Worm (Caenorhabditis elegans) whole organism, L1 larva: ENCODE measurements around the gene hal-3.

Experiments used
- C04F5.9 ChIP-seq: sonication (generic microtip); optimal IDR thresholded peaks from 2 replicates; lab custom pipeline; 2016; ENCODE audit warnings: missing genetic modification characterization, missing compliant biosample characterization
- C16A3.4 ChIP-seq: fragments of 150-350 bp; optimal IDR thresholded peaks from 2 replicates; lab custom pipeline; 2014; ENCODE audit warnings: missing biosample characterization, missing genetic modification characterization
- C34B4.2 ChIP-seq: sonication (generic microtip); optimal IDR thresholded peaks from 2 replicates; lab custom pipeline; 2017; ENCODE audit warnings: mild to moderate bottlenecking, missing genetic modification characterization, missing compliant biosample characterization
- Y116A8C.19 ChIP-seq: sonication (generic microtip); optimal IDR thresholded peaks from 2 replicates; lab custom pipeline; 2016; ENCODE audit warnings: missing compliant biosample characterization, missing genetic modification characterization, borderline replicate concordance
- aha-1 ChIP-seq: fragments of 150-350 bp; optimal IDR thresholded peaks from 2 replicates; lab custom pipeline; 2014; ENCODE audit warnings: missing biosample characterization, missing genetic modification characterization
- aly-2 ChIP-seq: fragments of 150-350 bp; optimal IDR thresholded peaks from 2 replicates; lab custom pipeline; 2014; ENCODE audit warnings: missing biosample characterization, missing genetic modification characterization
- ceh-63 ChIP-seq: fragments of 200-800 bp; sonication (Bioruptor generic); optimal IDR thresholded peaks from 2 replicates; lab custom pipeline; 2018; ENCODE audit warnings: mild to moderate bottlenecking, missing genetic modification characterization, missing compliant biosample characterization
- ceh-88 ChIP-seq: fragments of 200-800 bp; sonication (Bioruptor generic); IDR thresholded peaks from 2 replicates; pipeline ENCODE4 v1.3.6; 2022; ENCODE audit warnings: missing genetic modification characterization, missing compliant biosample characterization
- ces-1 ChIP-seq: fragments of 150-350 bp; optimal IDR thresholded peaks from 2 replicates; lab custom pipeline; 2014; ENCODE audit warnings: missing biosample characterization, missing genetic modification reagents, missing genetic modification characterization
- efl-1 ChIP-seq, 4 experiments: fragments of 150-350 bp; optimal IDR thresholded peaks in 3 of 4; peaks in 1 of 4; 1 replicate in 1 of 4; 2 replicates in 3 of 4; lab custom pipeline; 2014; ENCODE audit warnings: missing biosample characterization in 2 of 4, missing genetic modification characterization in 2 of 4, missing genetic modification reagents in 2 of 4
- egl-13 ChIP-seq: sonication (generic microtip); optimal IDR thresholded peaks from 2 replicates; lab custom pipeline; 2016; ENCODE audit warnings: missing genotype, missing genetic modification reagents, missing genetic modification characterization, missing compliant biosample characterization
- elt-2 ChIP-seq: sonication (generic microtip); optimal IDR thresholded peaks from 2 replicates; lab custom pipeline; 2016; ENCODE audit warnings: missing genetic modification characterization, mild to moderate bottlenecking, inconsistent platforms, missing compliant biosample characterization, missing genetic modification reagents
- elt-3 ChIP-seq, 6 experiments: fragments of 150-350 bp in 1 of 6; sonication (generic microtip); optimal IDR thresholded peaks; 2 replicates each; lab custom pipeline; 2017 to 2018; ENCODE audit warnings: missing biosample characterization in 6 of 6, missing genetic modification characterization in 6 of 6, inconsistent platforms in 1 of 6
- ets-5 ChIP-seq: fragments of 200-800 bp; sonication (Bioruptor generic); IDR thresholded peaks from 2 replicates; pipeline ENCODE4 v1.3.6; 2022; ENCODE audit warnings: missing genetic modification characterization, missing compliant biosample characterization
- grh-1 ChIP-seq: fragments of 200-800 bp; sonication (Bioruptor generic); IDR thresholded peaks from 2 replicates; pipeline ENCODE4 v1.3.6; 2022; ENCODE audit warnings: missing genetic modification reagents, missing genetic modification characterization, missing compliant biosample characterization
- hlh-17 ChIP-seq: fragments of 200-800 bp; sonication (Bioruptor generic); optimal IDR thresholded peaks from 2 replicates; lab custom pipeline; 2018; ENCODE audit warnings: missing genetic modification characterization, mild to moderate bottlenecking, missing compliant biosample characterization, moderate library complexity, borderline replicate concordance
- hpl-2 ChIP-seq: fragments of 150-350 bp; optimal IDR thresholded peaks from 2 replicates; lab custom pipeline; 2014; ENCODE audit warnings: missing biosample characterization, missing genetic modification reagents, missing genetic modification characterization
- irx-1 ChIP-seq: sonication (generic microtip); optimal IDR thresholded peaks from 2 replicates; lab custom pipeline; 2016; ENCODE audit warnings: missing genetic modification characterization, missing compliant biosample characterization
- jun-1 ChIP-seq: fragments of 150-350 bp; optimal IDR thresholded peaks from 2 replicates; lab custom pipeline; 2014; ENCODE audit warnings: missing biosample characterization, missing genetic modification reagents, missing genetic modification characterization
- lin-13 ChIP-seq: fragments of 150-350 bp; optimal IDR thresholded peaks from 2 replicates; lab custom pipeline; 2014; ENCODE audit warnings: missing biosample characterization, missing genetic modification reagents, missing genetic modification characterization
- lin-14 ChIP-seq: fragments of 200-800 bp; sonication (Bioruptor generic); optimal IDR thresholded peaks from 2 replicates; lab custom pipeline; 2018; ENCODE audit warnings: mild to moderate bottlenecking, missing genetic modification characterization, moderate library complexity, missing compliant biosample characterization
- lin-15B ChIP-seq: fragments of 150-350 bp; sonication (generic microtip); optimal IDR thresholded peaks from 3 replicates; lab custom pipeline; 2014; ENCODE audit warnings: missing biosample characterization, missing genetic modification characterization
- lin-35 ChIP-seq, 2 experiments: fragments of 150-350 bp; optimal IDR thresholded peaks; 2 replicates each; lab custom pipeline; 2014; ENCODE audit warnings: missing biosample characterization in 2 of 2, missing genetic modification characterization in 2 of 2, missing genetic modification reagents in 2 of 2
- lsy-2 ChIP-seq, 2 experiments: fragments of 150-350 bp; optimal IDR thresholded peaks; 2 replicates each; lab custom pipeline; 2014; ENCODE audit warnings: missing biosample characterization in 2 of 2, missing genetic modification characterization in 2 of 2
- mef-2 ChIP-seq: fragments of 150-350 bp; optimal IDR thresholded peaks from 2 replicates; lab custom pipeline; 2014; ENCODE audit warnings: missing biosample characterization, missing genetic modification characterization
- nhr-11 ChIP-seq: fragments of 150-350 bp; optimal IDR thresholded peaks from 2 replicates; lab custom pipeline; 2014; ENCODE audit warnings: missing biosample characterization, missing genetic modification characterization
- nhr-12 ChIP-seq: sonication (generic microtip); optimal IDR thresholded peaks from 2 replicates; lab custom pipeline; 2017; ENCODE audit warnings: missing biosample characterization, missing genetic modification characterization
- nhr-19 ChIP-seq: fragments of 200-800 bp; sonication (Bioruptor generic); conservative IDR thresholded peaks from 2 replicates; pipeline ENCODE4 v1.3.6; 2022; ENCODE audit warnings: missing genetic modification characterization, missing compliant biosample characterization
- nhr-20 ChIP-seq: sonication (generic microtip); optimal IDR thresholded peaks from 2 replicates; lab custom pipeline; 2016; ENCODE audit warnings: mild to moderate bottlenecking, missing genetic modification characterization, missing compliant biosample characterization
- nhr-28 ChIP-seq: fragments of 150-350 bp; optimal IDR thresholded peaks from 2 replicates; lab custom pipeline; 2014; ENCODE audit warnings: missing biosample characterization, missing genetic modification characterization
- nhr-47 ChIP-seq: sonication (generic microtip); optimal IDR thresholded peaks from 2 replicates; lab custom pipeline; 2016; ENCODE audit warnings: mild to moderate bottlenecking, missing genetic modification characterization, moderate library complexity, missing compliant biosample characterization
- nhr-71 ChIP-seq: sonication (generic microtip); optimal IDR thresholded peaks from 2 replicates; lab custom pipeline; 2016; ENCODE audit warnings: mild to moderate bottlenecking, missing genetic modification characterization, moderate library complexity, missing compliant biosample characterization
- nhr-76 ChIP-seq: sonication (generic microtip); optimal IDR thresholded peaks from 2 replicates; lab custom pipeline; 2017; ENCODE audit warnings: missing biosample characterization, missing genetic modification characterization
- nhr-77 ChIP-seq: fragments of 150-350 bp; optimal IDR thresholded peaks from 2 replicates; lab custom pipeline; 2014; ENCODE audit warnings: missing biosample characterization, missing genetic modification characterization
- nhr-90 ChIP-seq: sonication (generic microtip); optimal IDR thresholded peaks from 2 replicates; lab custom pipeline; 2016; ENCODE audit warnings: mild to moderate bottlenecking, missing genetic modification characterization, missing compliant biosample characterization; ENCODE audit not compliant: poor library complexity
- rnt-1 ChIP-seq: sonication (generic microtip); optimal IDR thresholded peaks from 2 replicates; lab custom pipeline; 2016; ENCODE audit warnings: mild to moderate bottlenecking, missing genetic modification characterization, moderate library complexity, missing compliant biosample characterization
- skn-1 ChIP-seq: fragments of 150-350 bp; optimal IDR thresholded peaks from 2 replicates; lab custom pipeline; 2014; ENCODE audit warnings: missing biosample characterization, missing genetic modification characterization
- snpc-4 ChIP-seq: fragments of 150-350 bp; optimal IDR thresholded peaks from 2 replicates; lab custom pipeline; 2014; ENCODE audit warnings: missing biosample characterization, missing genetic modification characterization
- snu-23 ChIP-seq: sonication (generic microtip); optimal IDR thresholded peaks from 2 replicates; lab custom pipeline; 2016; ENCODE audit warnings: missing genetic modification characterization, missing compliant biosample characterization
- zip-4 ChIP-seq: fragments of 200-800 bp; sonication (Bioruptor generic); optimal IDR thresholded peaks from 2 replicates; lab custom pipeline; 2018; ENCODE audit warnings: mild to moderate bottlenecking, missing genetic modification characterization, moderate library complexity, missing compliant biosample characterization
- ztf-11 ChIP-seq, 2 experiments: sonication (generic microtip); optimal IDR thresholded peaks; 2 replicates each; lab custom pipeline; 2016 to 2017; ENCODE audit warnings: missing genetic modification characterization in 2 of 2, missing biosample characterization in 1 of 2, missing compliant biosample characterization in 1 of 2
- ztf-4 ChIP-seq: fragments of 150-350 bp; optimal IDR thresholded peaks from 2 replicates; lab custom pipeline; 2014; ENCODE audit warnings: missing biosample characterization, missing genetic modification characterization

Gene hal-3

ce11 chrII:9644940-9645634, 28.2 kb upstream of the hal-3 start (continued):
- TF ChIP-seq ceh-88 (no peak), grh-1 (GFP tag; lab: Robert Waterston, UW) (no peak), snpc-4 (no peak), C04F5.9 (tag; lab: Kevin White, UChicago) (no peak), ztf-4 (tag; lab: Kevin White, UChicago) (no peak), ets-5 (GFP tag; lab: Robert Waterston, UW) (no peak), mef-2 (no peak), Y116A8C.19 (tag; lab: Kevin White, UChicago) (no peak), lin-14 (GFP tag; lab: Kevin White, UChicago) (peak; percentile 50), nhr-71 (tag; lab: Kevin White, UChicago) (no peak), snu-23 (GFP tag; lab: Kevin White, UChicago) (no peak), ztf-11 (tag; optimal IDR thresholded peaks at IDR 0.05; lab: Kevin White, UChicago) (no peak), lin-13 (GFP tag; lab: Kevin White, UChicago) (no peak), nhr-12 (tag; lab: Kevin White, UChicago) (no peak), nhr-90 (tag; lab: Kevin White, UChicago) (no peak), ceh-63 (GFP tag; lab: Kevin White, UChicago) (no peak), efl-1 (optimal IDR thresholded peaks at IDR 0.05; lab: Kevin White, UChicago) (no peak), efl-1 (GFP tag; optimal IDR thresholded peaks at IDR 0.05 in 1 of 2; lab: Kevin White, UChicago) (no peak), aly-2 (tag; lab: Kevin White, UChicago) (no peak), C34B4.2 (tag; lab: Kevin White, UChicago) (no peak), elt-2 (tag; lab: Kevin White, UChicago) (no peak), skn-1 (tag; lab: Kevin White, UChicago) (no peak), aha-1 (tag; lab: Kevin White, UChicago) (no peak), egl-13 (tag; lab: Kevin White, UChicago) (no peak), nhr-19 (GFP tag; lab: Robert Waterston, UW) (no peak), nhr-28 (no peak)
- TF ChIP-seq, all 84 proteins: peak for 6

DNA sequence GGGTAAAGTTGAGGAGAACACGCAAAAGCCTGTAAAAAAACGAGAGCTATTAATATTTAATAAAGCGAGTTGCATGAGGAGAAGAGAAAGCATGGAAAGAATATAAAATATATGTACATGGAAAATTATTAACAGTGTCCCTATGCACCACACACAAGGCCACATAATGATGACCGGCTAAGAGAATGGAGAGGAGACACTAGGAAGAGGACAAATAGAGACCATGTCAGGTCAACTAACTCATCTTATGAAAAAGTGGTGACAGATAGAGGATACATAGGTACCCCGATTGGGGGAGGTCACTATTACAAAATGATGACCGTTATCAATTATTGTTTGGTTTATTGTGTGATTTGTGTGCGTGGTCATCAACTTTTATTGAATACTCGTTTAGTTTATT, 27.5 kb upstream of the hal-3 start, which contains the start of gene fzr-1:
Gene fzr-1, minus strand, starts transcription at position 29 of the 400 bp plus-strand sequence.
- TF ChIP-seq zip-4 (GFP tag; lab: Kevin White, UChicago) (no peak), nhr-77 (no peak), nhr-71 (tag; lab: Kevin White, UChicago) (no peak), snpc-4 (no peak), lin-35 (GFP tag; optimal IDR thresholded peaks at IDR 0.05; lab: Kevin White, UChicago) (no peak), jun-1 (tag; lab: Kevin White, UChicago) (no peak), C16A3.4 (tag; lab: Kevin White, UChicago) (no peak), nhr-76 (no peak), nhr-20 (tag; lab: Kevin White, UChicago) (no peak), mef-2 (no peak), rnt-1 (tag; lab: Kevin White, UChicago) (no peak), elt-2 (tag; lab: Kevin White, UChicago) (no peak), hpl-2 (GFP tag; lab: Kevin White, UChicago) (no peak), irx-1 (tag; lab: Kevin White, UChicago) (no peak), lin-15B (tag; lab: Kevin White, UChicago) (no peak)

DNA sequence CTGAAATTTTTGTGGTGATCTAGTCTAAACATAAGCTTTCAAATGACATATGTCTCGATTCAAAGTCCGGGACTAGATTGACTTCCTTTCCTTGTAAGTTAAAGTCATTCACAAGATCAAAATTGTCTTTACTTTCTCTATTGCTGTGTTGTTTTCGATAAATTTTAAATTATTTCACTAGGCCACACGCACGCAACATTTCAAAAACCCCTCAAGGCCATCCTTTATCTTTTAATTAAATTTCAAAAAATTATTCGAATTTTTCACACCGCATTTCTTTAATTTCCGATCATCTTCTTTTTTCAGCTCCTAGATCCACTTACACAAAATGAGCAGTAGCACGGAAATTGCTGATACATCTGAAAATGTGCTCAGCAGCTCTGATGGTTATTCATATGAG, 19.4 kb upstream of the hal-3 start, which contains the start of gene ZK1307.7:
Gene ZK1307.7, plus strand, starts transcription at position 301 of the 400 bp plus-strand sequence.
- TF ChIP-seq ces-1 (GFP tag; lab: Kevin White, UChicago) (no peak), nhr-28 (no peak), nhr-11 (tag; lab: Kevin White, UChicago) (no peak), nhr-90 (tag; lab: Kevin White, UChicago) (no peak), ets-5 (GFP tag; lab: Robert Waterston, UW) (no peak), ztf-11 (tag; optimal IDR thresholded peaks at IDR 0.05; lab: Kevin White, UChicago) (no peak), rnt-1 (tag; lab: Kevin White, UChicago) (no peak), lin-13 (GFP tag; lab: Kevin White, UChicago) (no peak), elt-3 (tag; optimal IDR thresholded peaks at IDR 0.05; lab: Kevin White, UChicago) (no peak), lsy-2 (tag; optimal IDR thresholded peaks at IDR 0.05; lab: Kevin White, UChicago) (no peak), snu-23 (GFP tag; lab: Kevin White, UChicago) (no peak), nhr-47 (no peak), hlh-17 (GFP tag; lab: Kevin White, UChicago) (no peak)
